Worm (Caenorhabditis elegans): ENCODE results near the gene spig-5.

DNA sequence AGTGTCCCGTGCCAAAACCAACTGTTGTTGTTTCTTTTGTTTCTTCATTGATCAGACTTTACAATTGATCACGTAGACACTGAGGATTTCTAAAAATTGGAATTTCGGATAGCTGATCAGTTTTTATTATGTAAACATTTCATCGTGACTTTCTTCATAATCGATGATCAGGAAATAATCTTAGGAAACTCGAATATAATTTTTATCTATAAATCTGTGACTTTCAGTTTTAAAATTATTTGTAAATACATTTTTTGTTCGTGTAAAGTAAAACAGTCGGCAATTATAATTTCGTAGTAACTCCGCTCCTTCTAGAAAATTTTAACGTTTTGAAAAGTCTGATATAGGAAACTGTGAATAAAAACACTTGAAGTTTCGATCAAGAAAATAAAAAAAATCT lies 37.5 kb upstream of the spig-5 start, which contains the start of gene F40G12.5:
- TF ChIP-seq fkh-10 (GFP tag; optimal IDR thresholded peaks at IDR 0.05) (no peak), ztf-11 (tag; optimal IDR thresholded peaks at IDR 0.05) (no peak), hlh-4 (tag; optimal IDR thresholded peaks at IDR 0.05) (no peak), nhr-12 (tag; optimal IDR thresholded peaks at IDR 0.05) (no peak), unc-130 (tag; optimal IDR thresholded peaks at IDR 0.05) (no peak), pag-3 (tag; optimal IDR thresholded peaks at IDR 0.05; ENCODE audit: borderline replicate concordance, insufficient read depth) (no peak), ceh-82 (tag; optimal IDR thresholded peaks at IDR 0.05) (no peak), aly-2 (tag; optimal IDR thresholded peaks at IDR 0.05) (no peak), mdl-1 (tag; optimal IDR thresholded peaks at IDR 0.05) (no peak), C04F5.9 (tag; optimal IDR thresholded peaks at IDR 0.05) (no peak), nhr-28 (tag; optimal IDR thresholded peaks at IDR 0.05) (no peak), snpc-4 (tag; optimal IDR thresholded peaks at IDR 0.05) (no peak), lir-3 (tag; optimal IDR thresholded peaks at IDR 0.05; ENCODE audit: poor library complexity) (no peak), lin-39 (tag; optimal IDR thresholded peaks at IDR 0.05) (no peak)
